Worm (Caenorhabditis elegans): ENCODE measurements around the gene str-87.

str-87 gene

DNA sequence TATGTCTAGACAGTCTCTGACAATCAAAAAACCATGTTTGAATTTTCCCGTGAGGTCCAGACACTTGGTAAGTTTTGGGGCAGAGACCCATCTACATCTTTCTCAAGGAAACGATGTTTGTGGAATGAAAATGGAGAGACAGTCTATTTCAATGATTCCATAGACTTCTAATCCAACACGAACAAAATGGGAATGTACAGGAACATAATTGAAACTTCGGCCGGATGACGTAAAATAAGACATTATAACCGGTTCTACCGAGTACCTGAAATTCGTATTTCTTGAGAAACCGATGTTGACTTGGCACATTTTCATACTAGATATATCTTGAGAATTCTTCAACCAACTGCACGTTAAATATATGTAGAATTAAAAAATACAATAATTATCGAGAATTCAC is at the start of gene str-87:
TSS of gene str-87 (minus strand) at position 101 of the 400 bp plus-strand sequence.
- TF ChIP-seq lin-32 (GFP tag; optimal IDR thresholded peaks at IDR 0.05): no peak
- TF ChIP-seq flh-1 (GFP tag; optimal IDR thresholded peaks at IDR 0.05): no peak
- no peak for TF ChIP-seq mab-5 (tag; optimal IDR thresholded peaks at IDR 0.05)
- TF ChIP-seq ztf-11 (tag; optimal IDR thresholded peaks at IDR 0.05): no peak
- TF ChIP-seq nhr-28 (tag; optimal IDR thresholded peaks at IDR 0.05): no peak
- no peak for TF ChIP-seq ceh-43 (GFP tag; optimal IDR thresholded peaks at IDR 0.05)
- TF ChIP-seq zip-8 (tag; optimal IDR thresholded peaks at IDR 0.05): no peak
- TF ChIP-seq elt-3 (tag; optimal IDR thresholded peaks at IDR 0.05): no peak
- no peak for TF ChIP-seq ces-1 (GFP tag; optimal IDR thresholded peaks at IDR 0.05)
- TF ChIP-seq nhr-12 (tag; optimal IDR thresholded peaks at IDR 0.05): no peak
- no peak for TF ChIP-seq ceh-39 (tag; optimal IDR thresholded peaks at IDR 0.05)

ce11 chrV:9035685-9036084 is 47.7 kb upstream of the str-87 start, which contains the start of gene srsx-34:
srsx-34 (plus strand) TSS chrV:9035985.
- TF ChIP-seq lin-13 (tag; optimal IDR thresholded peaks at IDR 0.05) (no peak), drap-1 (GFP tag; optimal IDR thresholded peaks at IDR 0.05) (no peak), flh-1 (GFP tag; optimal IDR thresholded peaks at IDR 0.05) (no peak), sem-2 (GFP tag; optimal IDR thresholded peaks at IDR 0.05) (no peak), unc-62 (GFP tag; optimal IDR thresholded peaks at IDR 0.05) (no peak), ham-2 (GFP tag; optimal IDR thresholded peaks at IDR 0.05) (no peak), nhr-28 (tag; optimal IDR thresholded peaks at IDR 0.05) (no peak), mab-5 (tag; optimal IDR thresholded peaks at IDR 0.05) (no peak)

DNA sequence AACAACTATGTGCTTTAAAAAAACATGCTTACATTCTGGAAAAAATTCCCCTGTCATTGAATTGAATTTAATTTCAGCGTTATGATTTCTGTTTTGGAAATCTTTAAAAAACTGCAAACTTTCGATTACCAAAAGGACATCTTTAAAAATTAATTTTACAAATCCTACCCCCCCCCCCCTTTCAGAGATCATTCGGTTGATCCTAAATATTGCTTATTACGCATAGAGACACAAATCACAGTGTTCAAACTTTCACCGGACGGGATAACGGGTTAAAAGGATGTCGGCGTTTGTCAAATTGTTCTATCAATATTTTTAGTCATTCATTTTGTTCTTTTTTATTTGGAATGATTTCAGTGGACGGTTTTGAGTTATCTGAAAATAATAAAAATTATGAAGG is 45.3 kb upstream of the str-87 start, which contains the start of gene C25E10.4:
TSS of gene C25E10.4 (plus strand) at position 301 of the 400 bp plus-strand sequence.
- TF ChIP-seq lin-13 (tag; optimal IDR thresholded peaks at IDR 0.05) (no peak), ceh-43 (GFP tag; optimal IDR thresholded peaks at IDR 0.05) (no peak), elt-3 (tag; optimal IDR thresholded peaks at IDR 0.05) (no peak), sem-2 (GFP tag; optimal IDR thresholded peaks at IDR 0.05) (no peak)

ce11 chrV:9030248-9030647 is 42.2 kb upstream of the str-87 start, which contains the start of gene C25E10.5:
C25E10.5 (plus strand) TSS chrV:9030548.
- no peak for TF ChIP-seq mls-2 (tag; optimal IDR thresholded peaks at IDR 0.05)

ce11 chrV:9024713-9025112 is 36.7 kb upstream of the str-87 start, which contains the start of gene bus-1:
bus-1 (minus strand) TSS chrV:9024813.
- no peak for TF ChIP-seq unc-62 (GFP tag; optimal IDR thresholded peaks at IDR 0.05)
- no peak for TF ChIP-seq mls-2 (tag; optimal IDR thresholded peaks at IDR 0.05)
- no peak for TF ChIP-seq sem-2 (GFP tag; optimal IDR thresholded peaks at IDR 0.05)
- TF ChIP-seq blmp-1 (tag; optimal IDR thresholded peaks at IDR 0.05): no peak
- no peak for TF ChIP-seq ceh-83 (GFP tag; optimal IDR thresholded peaks at IDR 0.05)
- no peak for TF ChIP-seq flh-1 (GFP tag; optimal IDR thresholded peaks at IDR 0.05)
- no peak for TF ChIP-seq cnd-1 (tag; optimal IDR thresholded peaks at IDR 0.05)
- no peak for TF ChIP-seq ztf-11 (tag; optimal IDR thresholded peaks at IDR 0.05)
- TF ChIP-seq nhr-76 (tag; optimal IDR thresholded peaks at IDR 0.05): no peak
- no peak for TF ChIP-seq sptf-1 (tag; optimal IDR thresholded peaks at IDR 0.05)
- TF ChIP-seq hlh-1 (tag; optimal IDR thresholded peaks at IDR 0.05): no peak
- TF ChIP-seq lin-32 (GFP tag; optimal IDR thresholded peaks at IDR 0.05): no peak
- TF ChIP-seq ceh-43 (GFP tag; optimal IDR thresholded peaks at IDR 0.05): no peak
- TF ChIP-seq ceh-39 (tag; optimal IDR thresholded peaks at IDR 0.05): no peak
- no peak for TF ChIP-seq unc-120 (tag; optimal IDR thresholded peaks at IDR 0.05; ENCODE audit: poor library complexity, severe bottlenecking)
- TF ChIP-seq mep-1 (tag; optimal IDR thresholded peaks at IDR 0.05): no peak

DNA sequence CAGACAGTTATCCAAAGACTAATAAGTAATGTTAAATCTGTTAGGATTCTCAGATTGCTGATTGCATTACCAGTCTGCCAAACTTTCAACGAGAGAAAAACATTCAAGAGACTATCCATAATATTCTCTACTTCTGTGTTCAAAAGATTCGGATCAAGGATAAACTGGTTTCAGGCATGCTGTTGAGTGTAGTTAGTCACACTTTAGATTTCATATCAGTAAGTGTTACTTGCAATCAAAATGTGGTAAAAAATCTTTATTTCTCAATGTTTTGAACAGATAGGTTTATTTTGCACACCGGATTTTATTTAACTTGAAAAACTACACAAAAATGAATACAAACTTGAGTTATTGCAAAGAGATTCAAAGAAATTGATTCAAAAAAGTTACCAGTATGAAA is 34.1 kb upstream of the str-87 start, which contains the start of gene oac-41:
TSS of gene oac-41 (minus strand) at position 101 of the 400 bp plus-strand sequence.
- TF ChIP-seq sptf-1 (tag; optimal IDR thresholded peaks at IDR 0.05) (no peak), nhr-76 (tag; optimal IDR thresholded peaks at IDR 0.05) (no peak), sem-2 (GFP tag; optimal IDR thresholded peaks at IDR 0.05) (no peak), ham-2 (GFP tag; optimal IDR thresholded peaks at IDR 0.05) (no peak), cnd-1 (tag; optimal IDR thresholded peaks at IDR 0.05) (no peak), elt-3 (tag; optimal IDR thresholded peaks at IDR 0.05) (no peak), ces-1 (GFP tag; optimal IDR thresholded peaks at IDR 0.05) (no peak), tbx-8 (GFP tag; optimal IDR thresholded peaks at IDR 0.05) (no peak)

ce11 chrV:9018871-9019270 is 30.9 kb upstream of the str-87 start:
- no peak for TF ChIP-seq mep-1 (tag; optimal IDR thresholded peaks at IDR 0.05)
- TF ChIP-seq nhr-76 (tag; optimal IDR thresholded peaks at IDR 0.05): no peak
- TF ChIP-seq pha-4 (tag; optimal IDR thresholded peaks at IDR 0.05): no peak
- TF ChIP-seq mab-5 (tag; optimal IDR thresholded peaks at IDR 0.05): no peak
- no peak for TF ChIP-seq zip-8 (tag; optimal IDR thresholded peaks at IDR 0.05)
